Worm (Caenorhabditis elegans): Measurements from ENCODE around the gene dhs-7.

ce11 chrII:7196040-7196439, 12.2 kb downstream of the dhs-7 start, which contains the start of gene maoc-1:
- TF ChIP-seq lin-13 (GFP tag; optimal IDR thresholded peaks at IDR 0.05) (no peak), unc-86 (tag; optimal IDR thresholded peaks at IDR 0.05) (no peak), lin-35 (GFP tag; optimal IDR thresholded peaks at IDR 0.05) (peak in 1 of 2 experiments; percentile 18), skn-1 (tag; optimal IDR thresholded peaks at IDR 0.05) (no peak), egl-27 (tag; optimal IDR thresholded peaks at IDR 0.05) (no peak), tbx-2 (tag; optimal IDR thresholded peaks at IDR 0.05) (no peak)

Data from whole organism, L1 larva.